Worm (Caenorhabditis elegans) whole organism, early embryonic: Measurements from ENCODE around the gene T19C3.5.

Experiments
- ama-1 ChIP-seq: fragments of 150-350 bp; optimal IDR thresholded peaks from 2 replicates; lab custom pipeline; 2014
- ets-7 ChIP-seq: sonication (generic microtip); optimal IDR thresholded peaks from 2 replicates; lab custom pipeline; 2016; ENCODE audit warnings: missing genotype, missing genetic modification characterization, missing compliant biosample characterization
- hmbx-1 ChIP-seq: sonication (generic microtip); optimal IDR thresholded peaks from 2 replicates; lab custom pipeline; 2016; ENCODE audit warnings: mild to moderate bottlenecking, missing genetic modification characterization, missing compliant biosample characterization
- pes-1 ChIP-seq: fragments of 200-800 bp; sonication (Bioruptor generic); IDR thresholded peaks from 2 replicates; pipeline ENCODE4 v1.3.6; 2022; ENCODE audit warnings: missing genetic modification reagents, missing genetic modification characterization, missing compliant biosample characterization
- tbx-11 ChIP-seq: fragments of 200-800 bp; sonication (Bioruptor generic); IDR thresholded peaks from 2 replicates; pipeline ENCODE4 v1.3.6; 2022; ENCODE audit warnings: missing genetic modification characterization, missing compliant biosample characterization

ce11 chrIII:654365-654764 lies 26.6 kb upstream of the T19C3.5 start:
- no peak for TF ChIP-seq ets-7 (tag; lab: Kevin White, UChicago)
- TF ChIP-seq pes-1 (GFP tag; lab: Robert Waterston, UW), result no peak
- no peak for TF ChIP-seq ama-1
- no peak for TF ChIP-seq hmbx-1
- TF ChIP-seq tbx-11 (GFP tag; lab: Robert Waterston, UW), result no peak
